Fruit fly (Drosophila melanogaster) whole organism, prepupa: ENCODE results near the gene CG32374.

Experiments used
- CG10669 ChIP-seq: fragments of 200-800 bp; sonication (Bioruptor generic); optimal IDR thresholded peaks from 3 replicates; lab custom pipeline; 2018; ENCODE audit warnings: missing biosample characterization, mild to moderate bottlenecking, missing genetic modification characterization, moderate library complexity
- CG31627 ChIP-seq: fragments of 200-800 bp; sonication (Bioruptor generic); optimal IDR thresholded peaks from 3 replicates; lab custom pipeline; 2016; ENCODE audit warnings: missing biosample characterization, missing genetic modification characterization
- CG6854 ChIP-seq: fragments of 200-800 bp; sonication (Bioruptor generic); optimal IDR thresholded peaks from 2 replicates; lab custom pipeline; 2017; ENCODE audit warnings: missing biosample characterization, mild to moderate bottlenecking, missing genetic modification characterization
- CG7368 ChIP-seq: fragments of 200-800 bp; sonication (Bioruptor generic); optimal IDR thresholded peaks from 3 replicates; lab custom pipeline; 2016; ENCODE audit warnings: missing biosample characterization, missing genetic modification characterization
- Eip75B ChIP-seq: fragments of 200-800 bp; sonication (Bioruptor generic); optimal IDR thresholded peaks from 3 replicates; lab custom pipeline; 2016; ENCODE audit warnings: missing biosample characterization, missing genetic modification characterization
- Gug ChIP-seq: fragments of 200-800 bp; sonication (Bioruptor generic); IDR thresholded peaks from 2 replicates; pipeline ENCODE4 v1.3.6; 2022; ENCODE audit warnings: missing biosample characterization, missing genetic modification characterization
- Hr39 ChIP-seq: fragments of 200-800 bp; sonication (Bioruptor generic); optimal IDR thresholded peaks from 2 replicates; lab custom pipeline; 2016; ENCODE audit warnings: missing biosample characterization, missing genetic modification characterization
- Sox14 ChIP-seq: fragments of 200-800 bp; sonication (Bioruptor generic); optimal IDR thresholded peaks from 3 replicates; lab custom pipeline; 2016; ENCODE audit warnings: missing biosample characterization, missing genetic modification characterization
- Sox15 ChIP-seq: fragments of 200-800 bp; sonication (Bioruptor generic); optimal IDR thresholded peaks from 3 replicates; lab custom pipeline; 2016; ENCODE audit warnings: missing biosample characterization, missing genetic modification characterization
- lz ChIP-seq: fragments of 200-800 bp; sonication (Bioruptor generic); optimal IDR thresholded peaks from 3 replicates; lab custom pipeline; 2016; ENCODE audit warnings: missing biosample characterization, missing genetic modification characterization
- ss ChIP-seq, 2 experiments: fragments of 200-800 bp; sonication (Bioruptor generic); optimal IDR thresholded peaks; 2 replicates in 1 of 2; 3 replicates in 1 of 2; lab custom pipeline; 2017 to 2018; ENCODE audit warnings: mild to moderate bottlenecking in 2 of 2, missing biosample characterization in 2 of 2, missing genetic modification characterization in 2 of 2, moderate library complexity in 1 of 2

dm6 chr3L:7506117-7506516 lies 34.9 kb downstream of the CG32374 start, which contains the start of gene CG7548:
- no peak for TF ChIP-seq Gug
- TF ChIP-seq Sox14 (GFP tag; lab: Kevin White, UChicago), result no peak
- no peak for TF ChIP-seq Eip75B (GFP tag; lab: Kevin White, UChicago)
- TF ChIP-seq CG7368 (GFP tag; lab: Kevin White, UChicago), result no peak
- no peak for TF ChIP-seq Hr39 (GFP tag; lab: Kevin White, UChicago)
- TF ChIP-seq CG6854 (GFP tag; lab: Kevin White, UChicago), result no peak
- no peak for TF ChIP-seq CG31627
- no peak for TF ChIP-seq lz (GFP tag; lab: Kevin White, UChicago)
- no peak for TF ChIP-seq ss (GFP tag; optimal IDR thresholded peaks at IDR 0.05; lab: Kevin White, UChicago)
- no peak for TF ChIP-seq Sox15 (GFP tag; lab: Kevin White, UChicago)
- no peak for TF ChIP-seq CG10669
